Worm (Caenorhabditis elegans) whole organism, L2 larva: ENCODE measurements around the gene sru-27.

Source experiments
- C34F6.9 ChIP-seq: fragments of 150-350 bp; optimal IDR thresholded peaks from 2 replicates; lab custom pipeline; 2014; ENCODE audit warnings: missing biosample characterization, missing genetic modification characterization
- F13H6.1 ChIP-seq: sonication (generic microtip); optimal IDR thresholded peaks from 2 replicates; lab custom pipeline; 2016; ENCODE audit warnings: missing genetic modification characterization, missing compliant biosample characterization
- R02D3.7 ChIP-seq: fragments of 150-350 bp; optimal IDR thresholded peaks from 2 replicates; lab custom pipeline; 2014; ENCODE audit warnings: missing biosample characterization, missing genetic modification characterization
- Y55F3AM.14 ChIP-seq: fragments of 200-800 bp; sonication (Bioruptor generic); optimal IDR thresholded peaks from 2 replicates; lab custom pipeline; 2018; ENCODE audit warnings: mild to moderate bottlenecking, missing genetic modification characterization, missing compliant biosample characterization
- ZK546.5 ChIP-seq: sonication (generic microtip); optimal IDR thresholded peaks from 2 replicates; lab custom pipeline; 2017; ENCODE audit warnings: missing biosample characterization, missing genetic modification characterization
- alr-1 ChIP-seq: fragments of 150-350 bp; optimal IDR thresholded peaks from 2 replicates; lab custom pipeline; 2014; ENCODE audit warnings: missing biosample characterization, missing genetic modification characterization
- ama-1 ChIP-seq: fragments of 150-350 bp; optimal IDR thresholded peaks from 2 replicates; lab custom pipeline; 2018; ENCODE audit warnings: inconsistent platforms
- blmp-1 ChIP-seq: sonication (generic microtip); optimal IDR thresholded peaks from 2 replicates; lab custom pipeline; 2017; ENCODE audit warnings: missing genetic modification characterization, mild to moderate bottlenecking, missing compliant biosample characterization, antibody characterized with exemption, moderate library complexity; ENCODE audit not compliant: insufficient read depth
- ceh-16 ChIP-seq: fragments of 150-350 bp; optimal IDR thresholded peaks from 2 replicates; lab custom pipeline; 2014; ENCODE audit warnings: missing biosample characterization, missing genetic modification characterization
- ceh-82 ChIP-seq: fragments of 150-350 bp; optimal IDR thresholded peaks from 2 replicates; lab custom pipeline; 2014; ENCODE audit warnings: missing biosample characterization, missing genetic modification characterization
- dmd-4 ChIP-seq: sonication (generic microtip); optimal IDR thresholded peaks from 2 replicates; lab custom pipeline; 2017; ENCODE audit warnings: missing biosample characterization, missing genetic modification characterization
- egl-27 ChIP-seq: sonication (generic microtip); optimal IDR thresholded peaks from 3 replicates; lab custom pipeline; 2017; ENCODE audit warnings: missing biosample characterization, missing genetic modification reagents, missing genetic modification characterization
- elt-1 ChIP-seq: fragments of 150-350 bp; optimal IDR thresholded peaks from 2 replicates; lab custom pipeline; 2014; ENCODE audit warnings: missing biosample characterization, missing genetic modification characterization
- elt-3 ChIP-seq: sonication (generic microtip); optimal IDR thresholded peaks from 2 replicates; lab custom pipeline; 2017; ENCODE audit warnings: missing biosample characterization, missing genetic modification characterization
- fos-1 ChIP-seq: fragments of 150-350 bp; optimal IDR thresholded peaks from 2 replicates; lab custom pipeline; 2014; ENCODE audit warnings: missing biosample characterization, missing genetic modification characterization
- lin-13 ChIP-seq: fragments of 150-350 bp; optimal IDR thresholded peaks from 2 replicates; lab custom pipeline; 2014; ENCODE audit warnings: missing biosample characterization, missing genetic modification reagents, missing genetic modification characterization
- lin-39 ChIP-seq: fragments of 150-350 bp; optimal IDR thresholded peaks from 2 replicates; lab custom pipeline; 2014; ENCODE audit warnings: missing biosample characterization, missing genetic modification reagents, missing genetic modification characterization
- lsy-2 ChIP-seq, 2 experiments: fragments of 150-350 bp in 1 of 2; sonication (generic microtip) in 1 of 2; optimal IDR thresholded peaks; 2 replicates each; lab custom pipeline; 2014 to 2017; ENCODE audit warnings: missing biosample characterization in 2 of 2, missing genetic modification characterization in 2 of 2
- mbf-1 ChIP-seq: sonication (generic microtip); optimal IDR thresholded peaks from 2 replicates; lab custom pipeline; 2017; ENCODE audit warnings: missing biosample characterization, missing genetic modification characterization
- nhr-10 ChIP-seq: sonication (generic microtip); optimal IDR thresholded peaks from 2 replicates; lab custom pipeline; 2017; ENCODE audit warnings: missing biosample characterization, missing genetic modification characterization
- nhr-11 ChIP-seq: fragments of 150-350 bp; optimal IDR thresholded peaks from 2 replicates; lab custom pipeline; 2014; ENCODE audit warnings: missing biosample characterization, missing genetic modification characterization
- nhr-12 ChIP-seq: fragments of 150-350 bp; optimal IDR thresholded peaks from 2 replicates; lab custom pipeline; 2014; ENCODE audit warnings: missing biosample characterization, missing genetic modification characterization
- nhr-129 ChIP-seq: fragments of 150-350 bp; optimal IDR thresholded peaks from 2 replicates; lab custom pipeline; 2014; ENCODE audit warnings: missing biosample characterization, missing genetic modification characterization
- nhr-23 ChIP-seq: fragments of 150-350 bp; optimal IDR thresholded peaks from 2 replicates; lab custom pipeline; 2014; ENCODE audit warnings: missing biosample characterization, missing genetic modification reagents, missing genetic modification characterization
- nhr-237 ChIP-seq: fragments of 150-350 bp; optimal IDR thresholded peaks from 2 replicates; lab custom pipeline; 2014; ENCODE audit warnings: missing biosample characterization, missing genetic modification characterization
- nhr-25 ChIP-seq: fragments of 150-350 bp; sonication (generic microtip); optimal IDR thresholded peaks from 3 replicates; lab custom pipeline; 2014; ENCODE audit warnings: missing biosample characterization, missing genetic modification characterization
- nhr-77 ChIP-seq: fragments of 150-350 bp; optimal IDR thresholded peaks from 2 replicates; lab custom pipeline; 2014; ENCODE audit warnings: missing biosample characterization, missing genetic modification characterization
- peb-1 ChIP-seq: fragments of 150-350 bp; optimal IDR thresholded peaks from 2 replicates; lab custom pipeline; 2014; ENCODE audit warnings: missing biosample characterization, missing genetic modification characterization
- sma-3 ChIP-seq: sonication (generic microtip); optimal IDR thresholded peaks from 2 replicates; lab custom pipeline; 2016; ENCODE audit warnings: missing genetic modification reagents, missing genetic modification characterization, missing compliant biosample characterization
- unc-39 ChIP-seq: fragments of 150-350 bp; optimal IDR thresholded peaks from 2 replicates; lab custom pipeline; 2014; ENCODE audit warnings: missing biosample characterization, missing genetic modification characterization
- unc-55 ChIP-seq: fragments of 150-350 bp; sonication (generic microtip); optimal IDR thresholded peaks from 3 replicates; lab custom pipeline; 2014; ENCODE audit warnings: missing biosample characterization, missing genetic modification reagents, missing genetic modification characterization
- unc-62 ChIP-seq: fragments of 150-350 bp; optimal IDR thresholded peaks from 2 replicates; lab custom pipeline; 2014; ENCODE audit warnings: missing biosample characterization, missing genetic modification reagents, missing genetic modification characterization
- ztf-1 ChIP-seq: fragments of 200-800 bp; sonication (Bioruptor generic); conservative IDR thresholded peaks from 2 replicates; pipeline ENCODE4 v1.3.6; 2022; ENCODE audit warnings: missing genetic modification characterization, missing compliant biosample characterization
- ztf-11 ChIP-seq: sonication (generic microtip); optimal IDR thresholded peaks from 2 replicates; lab custom pipeline; 2017; ENCODE audit warnings: missing biosample characterization, missing genetic modification characterization
- ztf-4 ChIP-seq: fragments of 150-350 bp; optimal IDR thresholded peaks from 2 replicates; lab custom pipeline; 2014; ENCODE audit warnings: missing biosample characterization, missing genetic modification characterization

Gene sru-27

ce11 chrV:1527985-1528384, 28.7 kb downstream of the sru-27 start, which contains the start of gene str-236:
str-236 (minus strand) TSS chrV:1528085.
- no peak for TF ChIP-seq ZK546.5 (tag; lab: Kevin White, UChicago)
- no peak for TF ChIP-seq elt-3
- TF ChIP-seq ztf-1 (GFP tag; lab: Robert Waterston, UW), result no peak
- no peak for TF ChIP-seq unc-39
- TF ChIP-seq nhr-23 (tag; lab: Kevin White, UChicago), result no peak
- TF ChIP-seq ceh-16 (tag; lab: Kevin White, UChicago), result no peak
- TF ChIP-seq lsy-2 (tag; optimal IDR thresholded peaks at IDR 0.05; lab: Kevin White, UChicago), result no peak
- no peak for TF ChIP-seq nhr-12 (tag; lab: Kevin White, UChicago)
- no peak for TF ChIP-seq R02D3.7 (tag; lab: Kevin White, UChicago)
- no peak for TF ChIP-seq F13H6.1 (tag; lab: Kevin White, UChicago)
- TF ChIP-seq unc-62 (GFP tag; lab: Kevin White, UChicago), result no peak
- TF ChIP-seq lin-13, result no peak
- TF ChIP-seq ztf-4 (tag; lab: Kevin White, UChicago), result no peak
- no peak for TF ChIP-seq nhr-77
- TF ChIP-seq blmp-1 (tag; lab: Kevin White, UChicago), result no peak
- no peak for TF ChIP-seq Y55F3AM.14 (GFP tag; lab: Kevin White, UChicago)
- TF ChIP-seq peb-1 (tag; lab: Kevin White, UChicago), result no peak
- TF ChIP-seq nhr-11, result no peak
- TF ChIP-seq elt-1, result no peak
- no peak for TF ChIP-seq sma-3 (GFP tag; lab: Kevin White, UChicago)

ce11 chrV:1531159-1531558, 31.9 kb downstream of the sru-27 start, which contains the start of gene K02H11.4:
K02H11.4 (minus strand) TSS chrV:1531259.
- no peak for TF ChIP-seq nhr-129 (tag; lab: Kevin White, UChicago)
- TF ChIP-seq unc-62 (GFP tag; lab: Kevin White, UChicago), result no peak
- TF ChIP-seq ztf-1 (GFP tag; lab: Robert Waterston, UW), result no peak
- TF ChIP-seq fos-1 (tag; lab: Kevin White, UChicago), result no peak
- no peak for TF ChIP-seq alr-1 (tag; lab: Kevin White, UChicago)
- no peak for TF ChIP-seq egl-27
- no peak for TF ChIP-seq unc-55 (GFP tag; lab: Kevin White, UChicago)

- no peak for TF ChIP-seq ceh-82 (tag; lab: Kevin White, UChicago)
- no peak for TF ChIP-seq nhr-237 (tag; lab: Kevin White, UChicago)
- no peak for TF ChIP-seq nhr-11
- no peak for TF ChIP-seq mbf-1 (tag; lab: Kevin White, UChicago)
- no peak for TF ChIP-seq ztf-1 (GFP tag; lab: Robert Waterston, UW)
- TF ChIP-seq C34F6.9 (tag; lab: Kevin White, UChicago), result no peak
- TF ChIP-seq nhr-129 (tag; lab: Kevin White, UChicago), result no peak
- TF ChIP-seq ztf-11 (tag; lab: Kevin White, UChicago), result no peak
- no peak for TF ChIP-seq unc-39
Measured at ce11 chrV:1532455-1532854, 33.2 kb downstream of the sru-27 start.

ce11 chrV:1534315-1534714, 35.1 kb downstream of the sru-27 start, which contains the start of gene trx-5:
trx-5 (minus strand) TSS chrV:1534415.
- TF ChIP-seq dmd-4 (tag; lab: Kevin White, UChicago) (no peak), unc-39 (no peak), ztf-1 (GFP tag; lab: Robert Waterston, UW) (no peak), lsy-2 (tag; optimal IDR thresholded peaks at IDR 0.05; lab: Kevin White, UChicago) (no peak), nhr-10 (tag; lab: Kevin White, UChicago) (no peak), alr-1 (tag; lab: Kevin White, UChicago) (no peak), ama-1 (lab: Kevin White, UChicago) (no peak)

ce11 chrV:1536979-1537378, 37.7 kb downstream of the sru-27 start, which contains the start of gene K02H11.9:
K02H11.9 (minus strand) TSS chrV:1537079.
- TF ChIP-seq lin-39 (tag; lab: Kevin White, UChicago) (no peak), nhr-25 (no peak), egl-27 (no peak), unc-55 (GFP tag; lab: Kevin White, UChicago) (no peak)
- TF ChIP-seq, all 48 proteins: peak for 0
